Fruit fly (Drosophila melanogaster) whole organism, prepupa: ENCODE data around the gene CG14085.

Source experiments
- Blimp-1 ChIP-seq: fragments of 200-800 bp; sonication (Bioruptor generic); optimal IDR thresholded peaks from 3 replicates; lab custom pipeline; 2017; ENCODE audit warnings: missing biosample characterization, missing genetic modification characterization, mild to moderate bottlenecking, moderate library complexity, missing genetic modification reagents
- CG8319 ChIP-seq: fragments of 200-800 bp; sonication (Bioruptor generic); optimal IDR thresholded peaks from 3 replicates; lab custom pipeline; 2016; ENCODE audit warnings: missing biosample characterization, missing genetic modification characterization
- Eip75B ChIP-seq: fragments of 200-800 bp; sonication (Bioruptor generic); optimal IDR thresholded peaks from 3 replicates; lab custom pipeline; 2016; ENCODE audit warnings: missing biosample characterization, missing genetic modification characterization
- Eip78C ChIP-seq: fragments of 200-800 bp; sonication (Bioruptor generic); peaks from one replicate; lab custom pipeline; 2016; ENCODE audit warnings: missing biosample characterization, missing genetic modification characterization
- Met ChIP-seq: fragments of 200-800 bp; sonication (Bioruptor generic); optimal IDR thresholded peaks from 3 replicates; lab custom pipeline; 2016; ENCODE audit warnings: missing biosample characterization, missing genetic modification characterization
- eg ChIP-seq: fragments of 200-800 bp; sonication (Bioruptor generic); IDR thresholded peaks from 3 replicates; pipeline ENCODE4 v1.3.6; 2022; ENCODE audit warnings: missing biosample characterization, missing genetic modification characterization
- net ChIP-seq: fragments of 200-800 bp; sonication (Bioruptor generic); optimal IDR thresholded peaks from 3 replicates; lab custom pipeline; 2016; ENCODE audit warnings: missing biosample characterization, missing genetic modification characterization
- pdm3 ChIP-seq: fragments of 200-800 bp; sonication (Bioruptor generic); optimal IDR thresholded peaks from 3 replicates; lab custom pipeline; 2016; ENCODE audit warnings: missing biosample characterization, missing genetic modification characterization
- ss ChIP-seq, 2 experiments: fragments of 200-800 bp; sonication (Bioruptor generic); optimal IDR thresholded peaks; 2 replicates in 1 of 2; 3 replicates in 1 of 2; lab custom pipeline; 2017 to 2018; ENCODE audit warnings: mild to moderate bottlenecking in 2 of 2, missing biosample characterization in 2 of 2, missing genetic modification characterization in 2 of 2, moderate library complexity in 1 of 2

dm6 chr3L:19229491-19229890 is 39.7 kb upstream of the CG14085 start:
- no peak for TF ChIP-seq Eip75B (GFP tag; lab: Kevin White, UChicago)
- no peak for TF ChIP-seq CG8319 (GFP tag; lab: Kevin White, UChicago)
- TF ChIP-seq Blimp-1 = no peak
- TF ChIP-seq eg (GFP tag; lab: Robert Waterston, UW) = no peak
- TF ChIP-seq Met (GFP tag; lab: Kevin White, UChicago) = no peak
- TF ChIP-seq net = no peak
- TF ChIP-seq Eip78C (GFP tag; lab: Kevin White, UChicago) = no peak
- TF ChIP-seq ss (GFP tag; optimal IDR thresholded peaks at IDR 0.05; lab: Kevin White, UChicago) = no peak
- TF ChIP-seq pdm3 (GFP tag; lab: Kevin White, UChicago) = no peak
